Worm (Caenorhabditis elegans) whole organism, L4 larva: Measurements from ENCODE around the gene C08B6.3.

Experiments
- F10B5.3 ChIP-seq: sonication (generic microtip); optimal IDR thresholded peaks from 2 replicates; lab custom pipeline; 2016; ENCODE audit warnings: mild to moderate bottlenecking, missing genetic modification characterization, missing compliant biosample characterization
- F26F4.8 ChIP-seq: fragments of 200-800 bp; sonication (Bioruptor generic); conservative IDR thresholded peaks from 2 replicates; pipeline ENCODE4 v1.3.6; 2022; ENCODE audit warnings: missing genetic modification characterization, missing compliant biosample characterization
- F37D6.2 ChIP-seq: sonication (generic microtip); optimal IDR thresholded peaks from 2 replicates; lab custom pipeline; 2016; ENCODE audit warnings: mild to moderate bottlenecking, missing genetic modification characterization, missing compliant biosample characterization
- F44E2.7 ChIP-seq: fragments of 200-800 bp; sonication (Bioruptor generic); IDR thresholded peaks from 2 replicates; pipeline ENCODE4 v2.1.2; 2022; ENCODE audit warnings: missing genetic modification characterization, missing compliant biosample characterization
- F49E8.2 ChIP-seq: sonication (generic microtip); optimal IDR thresholded peaks from 2 replicates; lab custom pipeline; 2016; ENCODE audit warnings: missing compliant biosample characterization, mild to moderate bottlenecking, missing genetic modification characterization, borderline replicate concordance
- T20F7.1 ChIP-seq: fragments of 200-800 bp; sonication (Bioruptor generic); optimal IDR thresholded peaks from 2 replicates; lab custom pipeline; 2018; ENCODE audit warnings: mild to moderate bottlenecking, missing genetic modification characterization, missing compliant biosample characterization
- T26A8.4 ChIP-seq: fragments of 200-800 bp; sonication (Bioruptor generic); IDR thresholded peaks from 2 replicates; pipeline ENCODE4 v1.3.6; 2022; ENCODE audit warnings: missing genetic modification characterization, missing compliant biosample characterization
- Y5F2A.4 ChIP-seq: fragments of 200-800 bp; sonication (Bioruptor generic); optimal IDR thresholded peaks from 2 replicates; lab custom pipeline; 2018; ENCODE audit warnings: mild to moderate bottlenecking, missing genetic modification characterization, missing compliant biosample characterization
- aly-2 ChIP-seq: sonication (generic microtip); optimal IDR thresholded peaks from 2 replicates; lab custom pipeline; 2018; ENCODE audit warnings: missing biosample characterization, missing genetic modification characterization
- attf-4 ChIP-seq: sonication (generic microtip); optimal IDR thresholded peaks from 3 replicates; lab custom pipeline; 2017; ENCODE audit warnings: missing biosample characterization, missing genetic modification characterization
- ceh-44 ChIP-seq: fragments of 200-800 bp; sonication (Bioruptor generic); IDR thresholded peaks from 2 replicates; pipeline ENCODE4 v1.3.6; 2022; ENCODE audit warnings: missing genetic modification reagents, missing genetic modification characterization, missing compliant biosample characterization
- ceh-62 ChIP-seq: sonication (generic microtip); optimal IDR thresholded peaks from 2 replicates; lab custom pipeline; 2017; ENCODE audit warnings: missing biosample characterization, missing genetic modification characterization
- ces-1 ChIP-seq: fragments of 150-350 bp; sonication (generic microtip); optimal IDR thresholded peaks from 4 replicates; lab custom pipeline; 2014; ENCODE audit warnings: missing biosample characterization, missing genetic modification reagents, missing genetic modification characterization
- daf-12 ChIP-seq: fragments of 150-350 bp; optimal IDR thresholded peaks from 2 replicates; lab custom pipeline; 2014; ENCODE audit warnings: missing biosample characterization, missing genetic modification reagents, missing genetic modification characterization
- daf-8 ChIP-seq: fragments of 200-800 bp; sonication (Bioruptor generic); IDR thresholded peaks from 2 replicates; pipeline ENCODE4 v1.3.6; 2022; ENCODE audit warnings: missing genetic modification characterization, missing compliant biosample characterization
- dmd-6 ChIP-seq: fragments of 200-800 bp; sonication (Bioruptor generic); IDR thresholded peaks from 2 replicates; pipeline ENCODE4 v1.3.6; 2022; ENCODE audit warnings: missing genetic modification reagents, missing genetic modification characterization, missing compliant biosample characterization
- dmd-8 ChIP-seq: fragments of 200-800 bp; sonication (Bioruptor generic); IDR thresholded peaks from 2 replicates; pipeline ENCODE4 v1.3.6; 2022; ENCODE audit warnings: missing genetic modification characterization, missing compliant biosample characterization
- dpl-1 ChIP-seq: fragments of 150-350 bp; optimal IDR thresholded peaks from 2 replicates; lab custom pipeline; 2014; ENCODE audit warnings: missing biosample characterization, missing genetic modification reagents, missing genetic modification characterization
- duxl-1 ChIP-seq: sonication (generic microtip); optimal IDR thresholded peaks from 2 replicates; lab custom pipeline; 2016; ENCODE audit warnings: mild to moderate bottlenecking, missing genetic modification characterization, moderate library complexity, missing compliant biosample characterization; ENCODE audit not compliant: poor library complexity
- egl-43 ChIP-seq: fragments of 200-800 bp; sonication (Bioruptor generic); IDR thresholded peaks from 2 replicates; pipeline ENCODE4 v1.3.6; 2022; ENCODE audit warnings: missing genetic modification reagents, missing genetic modification characterization, missing compliant biosample characterization
- fkh-10 ChIP-seq: fragments of 150-350 bp; optimal IDR thresholded peaks from 2 replicates; lab custom pipeline; 2014; ENCODE audit warnings: missing biosample characterization, missing genetic modification reagents, missing genetic modification characterization
- fos-1 ChIP-seq: fragments of 150-350 bp; optimal IDR thresholded peaks from 2 replicates; lab custom pipeline; 2014; ENCODE audit warnings: missing biosample characterization, missing genetic modification characterization
- gei-8 ChIP-seq: fragments of 200-800 bp; sonication (Bioruptor generic); optimal IDR thresholded peaks from 2 replicates; lab custom pipeline; 2018; ENCODE audit warnings: mild to moderate bottlenecking, missing genetic modification characterization, missing compliant biosample characterization
- hlh-11 ChIP-seq: fragments of 200-800 bp; sonication (Bioruptor generic); optimal IDR thresholded peaks from 2 replicates; lab custom pipeline; 2018; ENCODE audit warnings: mild to moderate bottlenecking, missing genetic modification characterization, missing compliant biosample characterization
- hlh-30 ChIP-seq: sonication (generic microtip); optimal IDR thresholded peaks from 2 replicates; lab custom pipeline; 2017; ENCODE audit warnings: antibody characterized with exemption, mild to moderate bottlenecking, missing genetic modification characterization, missing compliant biosample characterization; ENCODE audit not compliant: insufficient read depth
- lim-7 ChIP-seq: fragments of 200-800 bp; sonication (Bioruptor generic); IDR thresholded peaks from 2 replicates; pipeline ENCODE4 v1.3.6; 2022; ENCODE audit warnings: missing genetic modification characterization, missing compliant biosample characterization
- lin-15B ChIP-seq: fragments of 150-350 bp; sonication (generic microtip); optimal IDR thresholded peaks from 3 replicates; lab custom pipeline; 2014; ENCODE audit warnings: missing biosample characterization, missing genetic modification characterization
- lin-38 ChIP-seq: fragments of 200-800 bp; sonication (Bioruptor generic); IDR thresholded peaks from 2 replicates; pipeline ENCODE4 v1.3.6; 2022; ENCODE audit warnings: missing genetic modification reagents, missing genetic modification characterization, missing compliant biosample characterization
- lir-3 ChIP-seq: sonication (generic microtip); optimal IDR thresholded peaks from 2 replicates; lab custom pipeline; 2016; ENCODE audit warnings: mild to moderate bottlenecking, missing genetic modification characterization, missing compliant biosample characterization
- madf-9 ChIP-seq: fragments of 200-800 bp; sonication (Bioruptor generic); conservative IDR thresholded peaks from 2 replicates; pipeline ENCODE4 v1.3.6; 2022; ENCODE audit warnings: missing genetic modification reagents, missing genetic modification characterization, missing compliant biosample characterization
- mes-2 ChIP-seq: sonication (generic microtip); optimal IDR thresholded peaks from 2 replicates; lab custom pipeline; 2016; ENCODE audit warnings: missing genotype, mild to moderate bottlenecking, missing genetic modification characterization, missing compliant biosample characterization; ENCODE audit not compliant: poor library complexity, severe bottlenecking
- mxl-2 ChIP-seq: fragments of 200-800 bp; sonication (Bioruptor generic); conservative IDR thresholded peaks from 2 replicates; pipeline ENCODE4 v1.3.6; 2022; ENCODE audit warnings: missing genetic modification reagents, missing genetic modification characterization, missing compliant biosample characterization
- nhr-11 ChIP-seq: fragments of 150-350 bp; optimal IDR thresholded peaks from 2 replicates; lab custom pipeline; 2014; ENCODE audit warnings: missing biosample characterization, missing genetic modification characterization
- nhr-111 ChIP-seq: fragments of 200-800 bp; sonication (Bioruptor generic); optimal IDR thresholded peaks from 2 replicates; lab custom pipeline; 2018; ENCODE audit warnings: mild to moderate bottlenecking, missing genetic modification characterization, missing compliant biosample characterization
- nhr-28 ChIP-seq: fragments of 150-350 bp; optimal IDR thresholded peaks from 2 replicates; lab custom pipeline; 2014; ENCODE audit warnings: missing biosample characterization, missing genetic modification characterization
- nhr-48 ChIP-seq: sonication (generic microtip); optimal IDR thresholded peaks from 2 replicates; lab custom pipeline; 2016; ENCODE audit warnings: mild to moderate bottlenecking, missing genetic modification characterization, missing compliant biosample characterization
- pha-4 ChIP-seq, 2 experiments: fragments of 150-350 bp in 1 of 2; fragments of 200-800 bp in 1 of 2; sonication (Bioruptor generic) in 1 of 2; IDR thresholded peaks in 1 of 2; optimal IDR thresholded peaks in 1 of 2; 2 replicates each; pipeline versions ENCODE4 v1.3.6 to Lab custom; 2014 to 2022; ENCODE audit warnings: missing genetic modification characterization in 2 of 2, missing genetic modification reagents in 2 of 2, missing biosample characterization in 1 of 2, missing compliant biosample characterization in 1 of 2
- pqm-1 ChIP-seq: sonication (generic microtip); optimal IDR thresholded peaks from 2 replicates; lab custom pipeline; 2017; ENCODE audit warnings: missing biosample characterization, missing genetic modification characterization
- saeg-2 ChIP-seq: fragments of 200-800 bp; sonication (Bioruptor generic); IDR thresholded peaks from 2 replicates; pipeline ENCODE4 v1.3.6; 2022; ENCODE audit warnings: missing genetic modification reagents, missing genetic modification characterization, missing compliant biosample characterization
- set-16 ChIP-seq: fragments of 200-800 bp; sonication (Bioruptor generic); IDR thresholded peaks from 2 replicates; pipeline ENCODE4 v1.3.6; 2022; ENCODE audit warnings: missing genetic modification reagents, missing genetic modification characterization, missing compliant biosample characterization
- skn-1 ChIP-seq: fragments of 150-350 bp; optimal IDR thresholded peaks from 2 replicates; lab custom pipeline; 2014; ENCODE audit warnings: missing biosample characterization, missing genetic modification characterization
- snpc-1.2 ChIP-seq: fragments of 200-800 bp; sonication (Bioruptor generic); IDR thresholded peaks from 2 replicates; pipeline ENCODE4 v1.3.6; 2022; ENCODE audit warnings: missing genetic modification reagents, missing genetic modification characterization, missing compliant biosample characterization
- tag-97 ChIP-seq: fragments of 200-800 bp; sonication (Bioruptor generic); IDR thresholded peaks from 2 replicates; pipeline ENCODE4 v1.3.6; 2022; ENCODE audit warnings: missing genetic modification characterization, missing compliant biosample characterization
- tra-1 ChIP-seq: fragments of 200-800 bp; sonication (Bioruptor generic); IDR thresholded peaks from 2 replicates; pipeline ENCODE4 v1.3.6; 2022; ENCODE audit warnings: missing genetic modification reagents, missing genetic modification characterization, missing compliant biosample characterization
- vab-7 ChIP-seq: fragments of 200-800 bp; sonication (Bioruptor generic); IDR thresholded peaks from 2 replicates; pipeline ENCODE4 v1.3.6; 2022; ENCODE audit warnings: missing genetic modification reagents, missing genetic modification characterization, missing compliant biosample characterization
- zfp-3 ChIP-seq: fragments of 200-800 bp; sonication (Bioruptor generic); conservative IDR thresholded peaks from 2 replicates; pipeline ENCODE4 v1.3.6; 2022; ENCODE audit warnings: missing genetic modification reagents, missing genetic modification characterization, missing compliant biosample characterization
- zip-11 ChIP-seq: fragments of 200-800 bp; sonication (Bioruptor generic); IDR thresholded peaks from 2 replicates; pipeline ENCODE4 v1.3.6; 2022; ENCODE audit warnings: missing genetic modification characterization, missing compliant biosample characterization
- ztf-11 ChIP-seq: fragments of 150-350 bp; optimal IDR thresholded peaks from 2 replicates; lab custom pipeline; 2014; ENCODE audit warnings: missing biosample characterization, missing genetic modification characterization
- ztf-7 ChIP-seq: fragments of 150-350 bp; optimal IDR thresholded peaks from 2 replicates; lab custom pipeline; 2014; ENCODE audit warnings: missing biosample characterization, missing genetic modification characterization

Gene C08B6.3

ce11 chrV:10096932-10097331, 15.2 kb downstream of the C08B6.3 start (continued):
- TF ChIP-seq madf-9 (no peak), hlh-11 (tag; lab: Kevin White, UChicago) (peak; percentile 13), hlh-30 (tag; lab: Kevin White, UChicago) (no peak), zip-11 (GFP tag; lab: Robert Waterston, UW) (no peak), F26F4.8 (GFP tag; lab: Robert Waterston, UW) (no peak), egl-43 (GFP tag; lab: Robert Waterston, UW) (no peak), ceh-44 (GFP tag; lab: Robert Waterston, UW) (no peak), mes-2 (tag; lab: Kevin White, UChicago) (no peak), duxl-1 (tag; lab: Kevin White, UChicago) (no peak), pqm-1 (tag; lab: Kevin White, UChicago) (peak; percentile 86), dmd-6 (GFP tag; lab: Robert Waterston, UW) (peak; percentile 66), nhr-28 (peak; percentile 80), ztf-7 (tag; lab: Kevin White, UChicago) (no peak), dpl-1 (GFP tag; lab: Kevin White, UChicago) (no peak), F49E8.2 (tag; lab: Kevin White, UChicago) (no peak), F37D6.2 (no peak), ceh-62 (tag; lab: Kevin White, UChicago) (no peak), skn-1 (tag; lab: Kevin White, UChicago) (no peak), pha-4 (GFP tag; IDR thresholded peaks at IDR 0.05; lab: Robert Waterston, UW) (no peak), pha-4 (tag; optimal IDR thresholded peaks at IDR 0.05; lab: Kevin White, UChicago) (no peak), lir-3 (tag; lab: Kevin White, UChicago) (no peak), T26A8.4 (GFP tag; lab: Robert Waterston, UW) (no peak), zfp-3 (no peak), fos-1 (tag; lab: Kevin White, UChicago) (no peak), vab-7 (GFP tag; lab: Robert Waterston, UW) (no peak), Y5F2A.4 (GFP tag; lab: Kevin White, UChicago) (no peak), F10B5.3 (tag; lab: Kevin White, UChicago) (no peak), lin-15B (tag; lab: Kevin White, UChicago) (no peak), tra-1 (no peak), lin-38 (GFP tag; lab: Robert Waterston, UW) (no peak), mxl-2 (GFP tag; lab: Robert Waterston, UW) (no peak), ztf-11 (no peak), attf-4 (tag; lab: Kevin White, UChicago) (no peak), nhr-111 (GFP tag; lab: Kevin White, UChicago) (no peak), fkh-10 (no peak), daf-8 (GFP tag; lab: Robert Waterston, UW) (no peak), F44E2.7 (GFP tag; lab: Robert Waterston, UW) (no peak), ces-1 (GFP tag; lab: Kevin White, UChicago) (no peak), nhr-11 (tag; lab: Kevin White, UChicago) (no peak)

- TF ChIP-seq aly-2 (tag; lab: Kevin White, UChicago) (no peak), set-16 (GFP tag; lab: Robert Waterston, UW) (no peak), lin-15B (tag; lab: Kevin White, UChicago) (no peak), gei-8 (no peak), saeg-2 (GFP tag; lab: Robert Waterston, UW) (no peak), duxl-1 (tag; lab: Kevin White, UChicago) (no peak), tag-97 (GFP tag; lab: Robert Waterston, UW) (no peak), dmd-6 (GFP tag; lab: Robert Waterston, UW) (no peak), lim-7 (no peak), nhr-48 (tag; lab: Kevin White, UChicago) (no peak), dmd-8 (GFP tag; lab: Robert Waterston, UW) (no peak), daf-12 (tag; lab: Kevin White, UChicago) (no peak), T20F7.1 (GFP tag; lab: Kevin White, UChicago) (no peak), snpc-1.2 (no peak)
Observed at ce11 chrV:10094374-10094773, 17.7 kb downstream of the C08B6.3 start, which contains the start of gene srd-49. TSS of gene srd-49 (plus strand) at chrV:10094674.
